Fruit fly (Drosophila melanogaster) whole organism, adult: Measurements from ENCODE around the gene Sbf.

Source experiments
- CG11617 ChIP-seq: fragments of 200-800 bp; sonication (Bioruptor generic); optimal IDR thresholded peaks from 2 replicates; lab custom pipeline; 2017; ENCODE audit warnings: mild to moderate bottlenecking, missing biosample characterization, missing genetic modification reagents, missing genetic modification characterization
- CG33017 ChIP-seq: fragments of 200-800 bp; sonication (Bioruptor generic); optimal IDR thresholded peaks from 2 replicates; lab custom pipeline; 2018; ENCODE audit warnings: missing biosample characterization, mild to moderate bottlenecking, missing genetic modification characterization, moderate library complexity
- CG7045 ChIP-seq: fragments of 200-800 bp; sonication (Bioruptor generic); optimal IDR thresholded peaks from 2 replicates; lab custom pipeline; 2017; ENCODE audit warnings: missing biosample characterization, mild to moderate bottlenecking, missing genetic modification characterization
- Clk ChIP-seq: fragments of 200-800 bp; sonication (Bioruptor generic); optimal IDR thresholded peaks from 2 replicates; lab custom pipeline; 2017; ENCODE audit warnings: missing biosample characterization, missing genetic modification characterization
- Mnt ChIP-seq: fragments of 200-800 bp; sonication (Bioruptor generic); optimal IDR thresholded peaks from 2 replicates; lab custom pipeline; 2016; ENCODE audit warnings: missing biosample characterization, mild to moderate bottlenecking, missing genetic modification characterization
- bab1 ChIP-seq: fragments of 200-800 bp; sonication (Bioruptor generic); optimal IDR thresholded peaks from 3 replicates; lab custom pipeline; 2019; ENCODE audit warnings: missing biosample characterization, mild to moderate bottlenecking, missing genetic modification characterization, moderate library complexity
- cic ChIP-seq: fragments of 200-800 bp; sonication (Bioruptor generic); optimal IDR thresholded peaks from 2 replicates; lab custom pipeline; 2017; ENCODE audit warnings: missing biosample characterization, mild to moderate bottlenecking, missing genetic modification characterization, moderate library complexity
- kay ChIP-seq: fragments of 200-800 bp; sonication (Bioruptor generic); peaks from one replicate; lab custom pipeline; 2016; ENCODE audit warnings: missing biosample characterization, missing genetic modification characterization, borderline replicate concordance
- ovo ChIP-seq: fragments of 200-800 bp; sonication (Bioruptor generic); optimal IDR thresholded peaks from 2 replicates; lab custom pipeline; 2016; ENCODE audit warnings: missing biosample characterization, missing genetic modification characterization

DNA sequence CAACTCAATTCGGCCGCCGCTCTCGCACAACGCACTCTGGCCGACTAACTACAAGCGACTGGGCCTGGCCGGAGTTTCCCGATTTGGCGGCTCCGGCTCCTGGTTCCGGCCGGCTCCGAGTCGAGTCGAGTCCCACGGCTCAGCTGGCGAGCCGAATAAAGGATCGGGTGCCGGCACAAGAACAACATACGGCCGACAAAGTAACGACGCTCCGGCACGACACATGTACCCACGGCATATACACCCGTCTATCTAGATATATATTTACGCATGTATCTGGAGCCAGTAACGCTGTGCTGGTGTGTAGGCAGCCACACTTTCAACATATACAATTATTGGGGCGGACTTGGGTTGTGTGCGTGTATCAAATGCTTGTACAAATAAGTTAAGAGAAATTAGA lies 25.3 kb downstream of the Sbf start:
- TF ChIP-seq bab1: no peak
- no peak for TF ChIP-seq CG7045 (GFP tag; lab: Kevin White, UChicago)
- no peak for TF ChIP-seq CG11617 (GFP tag; lab: Kevin White, UChicago)
- no peak for TF ChIP-seq ovo (GFP tag; lab: Kevin White, UChicago)
- TF ChIP-seq cic: no peak
- no peak for TF ChIP-seq Mnt (GFP tag; lab: Kevin White, UChicago)
- no peak for TF ChIP-seq Clk
- no peak for TF ChIP-seq CG33017 (tag; lab: Kevin White, UChicago)
- TF ChIP-seq kay (GFP tag; lab: Kevin White, UChicago): no peak
